Worm (Caenorhabditis elegans) whole organism, late embryonic: Measurements from ENCODE around the gene F36H9.1.

Source experiments
- ets-4 ChIP-seq: sonication (generic microtip); optimal IDR thresholded peaks from 2 replicates; lab custom pipeline; 2016; ENCODE audit warnings: missing genetic modification characterization, missing compliant biosample characterization
- hlh-8 ChIP-seq: sonication (generic microtip); optimal IDR thresholded peaks from 2 replicates; lab custom pipeline; 2016; ENCODE audit warnings: missing genotype, missing genetic modification characterization, missing compliant biosample characterization

ce11 chrV:1771727-1772126, 22.6 kb upstream of the F36H9.1 start, which contains the start of gene dhs-13:
- TF ChIP-seq ets-4 (tag; lab: Kevin White, UChicago) (no peak), hlh-8 (tag; lab: Kevin White, UChicago) (no peak)
